Worm (Caenorhabditis elegans): ENCODE data around the gene C47A4.1.

Gene C47A4.1

ce11 chrIV:13748798-13749197 is 32.6 kb upstream of the C47A4.1 start:
- TF ChIP-seq zip-5 (tag; optimal IDR thresholded peaks at IDR 0.05) (no peak), unc-55 (GFP tag; optimal IDR thresholded peaks at IDR 0.05) (peak; percentile 34), nfya-1 (tag; optimal IDR thresholded peaks at IDR 0.05) (peak; percentile 4), mec-3 (tag; optimal IDR thresholded peaks at IDR 0.05; ENCODE audit: borderline replicate concordance) (no peak)

- TF ChIP-seq sox-2 (GFP tag; IDR thresholded peaks at IDR 0.05) (no peak), ref-2 (tag; optimal IDR thresholded peaks at IDR 0.05) (no peak), ceh-14 (tag; optimal IDR thresholded peaks at IDR 0.05) (no peak), eyg-1 (tag; optimal IDR thresholded peaks at IDR 0.05) (no peak), nhr-11 (tag; optimal IDR thresholded peaks at IDR 0.05) (no peak), pag-3 (tag; optimal IDR thresholded peaks at IDR 0.05; ENCODE audit: borderline replicate concordance) (no peak), npax-4 (tag; optimal IDR thresholded peaks at IDR 0.05) (no peak), C08G9.2 (tag; optimal IDR thresholded peaks at IDR 0.05) (no peak), unc-42 (tag; optimal IDR thresholded peaks at IDR 0.05) (no peak), unc-3 (GFP tag; conservative IDR thresholded peaks at IDR 0.05) (no peak), unc-3 (tag; optimal IDR thresholded peaks at IDR 0.05) (no peak), fkh-10 (GFP tag; optimal IDR thresholded peaks at IDR 0.05) (no peak), T23F11.4 (GFP tag; optimal IDR thresholded peaks at IDR 0.05) (no peak), ceh-48 (tag; optimal IDR thresholded peaks at IDR 0.05) (no peak), sox-4 (tag; optimal IDR thresholded peaks at IDR 0.05) (no peak), ceh-18 (tag; optimal IDR thresholded peaks at IDR 0.05) (no peak), tbx-2 (tag; optimal IDR thresholded peaks at IDR 0.05) (no peak)
These were observed 29.2 kb upstream of the C47A4.1 start, which contains the start of gene C47A4.5 for ce11 chrIV:13745409-13745808. C47A4.5 (plus strand) TSS chrIV:13745709.

DNA sequence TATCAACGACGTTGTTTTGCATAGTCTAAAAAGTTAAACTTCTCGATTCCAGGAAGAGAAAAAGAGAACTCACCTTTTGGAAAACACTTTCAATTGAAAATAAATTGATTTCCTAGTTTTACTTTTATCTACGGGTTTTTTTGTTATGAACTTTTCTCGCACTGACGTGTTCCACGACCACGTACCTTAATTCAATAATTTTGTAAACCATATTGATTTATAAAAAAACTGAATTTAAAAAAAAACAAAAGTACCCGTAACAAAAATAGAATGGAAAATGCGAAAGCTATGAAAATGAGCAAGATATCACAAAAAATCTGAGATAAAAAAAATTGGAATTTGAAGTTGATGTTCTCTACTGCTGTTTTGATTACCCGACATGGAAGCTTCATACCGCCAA is 26.1 kb upstream of the C47A4.1 start, which contains the start of gene C47A4.3:
Gene C47A4.3 (minus strand): TSS at position 101 of the 400 bp plus-strand sequence.
- TF ChIP-seq pha-2 (tag; optimal IDR thresholded peaks at IDR 0.05) (no peak), pros-1 (tag; optimal IDR thresholded peaks at IDR 0.05) (no peak), gmeb-2 (tag; optimal IDR thresholded peaks at IDR 0.05) (no peak), hlh-6 (tag; optimal IDR thresholded peaks at IDR 0.05) (no peak), K02D7.2 (tag; optimal IDR thresholded peaks at IDR 0.05) (no peak), ceh-22 (tag; optimal IDR thresholded peaks at IDR 0.05) (no peak)

ce11 chrIV:13727865-13728264 is 11.7 kb upstream of the C47A4.1 start:
- TF ChIP-seq C08G9.2 (tag; optimal IDR thresholded peaks at IDR 0.05) (no peak), elt-2 (tag; optimal IDR thresholded peaks at IDR 0.05) (peak; percentile 62)

ce11 chrIV:13726630-13727029 is 10.5 kb upstream of the C47A4.1 start, which contains the start of gene ent-4:
ent-4 (plus strand) TSS chrIV:13726930.
- TF ChIP-seq Y22D7AL.16 (tag; optimal IDR thresholded peaks at IDR 0.05), result no peak
- TF ChIP-seq ama-1 (optimal IDR thresholded peaks at IDR 0.05), result no peak
- TF ChIP-seq hlh-15 (tag; optimal IDR thresholded peaks at IDR 0.05), result no peak
- TF ChIP-seq ceh-9 (tag; optimal IDR thresholded peaks at IDR 0.05), result no peak
- TF ChIP-seq ceh-34 (tag; optimal IDR thresholded peaks at IDR 0.05), result no peak
- no peak for TF ChIP-seq fkh-6 (tag; optimal IDR thresholded peaks at IDR 0.05)
- no peak for TF ChIP-seq pqm-1 (tag; optimal IDR thresholded peaks at IDR 0.05)
- TF ChIP-seq ceh-14 (tag; optimal IDR thresholded peaks at IDR 0.05), result no peak

DNA sequence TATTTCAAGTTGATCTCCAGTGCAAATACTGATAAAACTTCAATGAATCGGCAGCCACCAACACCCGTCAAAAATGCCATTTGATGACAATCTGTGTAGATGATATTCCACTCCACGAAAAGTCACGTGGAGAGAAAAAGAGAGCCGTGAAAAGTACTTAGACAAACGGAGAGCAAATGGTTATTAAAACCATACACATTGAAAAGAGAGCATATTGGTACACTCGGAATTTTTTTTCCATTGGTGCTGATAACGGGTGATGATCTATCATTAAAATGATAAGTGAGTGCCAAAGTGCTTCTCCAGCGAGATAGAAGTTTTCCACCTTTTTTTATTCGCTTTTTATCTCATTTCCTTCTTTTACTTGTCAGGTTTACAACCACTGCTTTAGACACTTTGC is 9.0 kb upstream of the C47A4.1 start:
- TF ChIP-seq mec-3 (tag; optimal IDR thresholded peaks at IDR 0.05; ENCODE audit: borderline replicate concordance) (no peak), sox-2 (GFP tag; IDR thresholded peaks at IDR 0.05) (no peak), hlh-15 (tag; optimal IDR thresholded peaks at IDR 0.05) (no peak), ceh-14 (tag; optimal IDR thresholded peaks at IDR 0.05) (no peak), tbx-2 (tag; optimal IDR thresholded peaks at IDR 0.05) (no peak), fkh-6 (tag; optimal IDR thresholded peaks at IDR 0.05) (no peak), ceh-24 (tag; optimal IDR thresholded peaks at IDR 0.05) (no peak), ceh-45 (GFP tag; IDR thresholded peaks at IDR 0.05) (no peak), pha-2 (tag; optimal IDR thresholded peaks at IDR 0.05) (no peak), K02D7.2 (tag; optimal IDR thresholded peaks at IDR 0.05) (no peak), ceh-6 (GFP tag; optimal IDR thresholded peaks at IDR 0.05) (no peak)

All from whole organism, late embryonic.